Fruit fly (Drosophila melanogaster): ENCODE results near the gene CG15056.

DNA sequence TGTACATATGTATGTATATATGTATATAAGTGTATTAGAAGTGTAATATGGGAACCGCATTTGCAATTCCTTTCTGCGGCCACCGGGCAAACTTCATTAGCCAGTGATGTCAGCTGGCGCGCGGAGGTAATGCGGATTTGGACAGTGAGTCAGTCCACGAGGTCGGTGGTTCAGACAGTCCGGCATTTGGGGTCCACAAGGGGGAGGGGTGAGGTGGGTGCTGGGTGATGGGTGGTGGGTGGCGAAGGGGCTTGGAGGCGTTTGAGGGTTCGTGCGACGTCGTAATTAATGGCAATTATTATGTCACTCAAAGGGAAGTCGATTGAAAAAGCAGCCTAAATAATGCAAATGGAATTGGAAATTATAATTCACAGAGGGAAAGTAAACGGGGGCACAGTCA is 45.4 kb upstream of the CG15056 start:
- no peak for TF ChIP-seq CTCF (optimal IDR thresholded peaks at IDR 0.05)
- no peak for TF ChIP-seq CG8478 (optimal IDR thresholded peaks at IDR 0.05)
